Worm (Caenorhabditis elegans) whole organism, midembryonic: ENCODE results near the gene frpr-4.

ENCODE experiments used
- T22C8.4 ChIP-seq: fragments of 200-800 bp; sonication (Bioruptor generic); IDR thresholded peaks from 2 replicates; pipeline ENCODE4 v1.3.6; 2022; ENCODE audit warnings: missing genetic modification characterization, missing compliant biosample characterization
- cog-1 ChIP-seq: sonication (generic microtip); optimal IDR thresholded peaks from 2 replicates; lab custom pipeline; 2016; ENCODE audit warnings: missing genetic modification characterization, missing compliant biosample characterization
- flt-1 ChIP-seq: fragments of 200-800 bp; sonication (Bioruptor generic); IDR thresholded peaks from 2 replicates; pipeline ENCODE4 v1.3.6; 2022; ENCODE audit warnings: missing genetic modification characterization, missing compliant biosample characterization
- klf-2 ChIP-seq: fragments of 200-800 bp; sonication (Bioruptor generic); conservative IDR thresholded peaks from 2 replicates; pipeline ENCODE4 v1.3.6; 2022; ENCODE audit warnings: missing genetic modification reagents, missing genetic modification characterization, missing compliant biosample characterization
- med-1 ChIP-seq: sonication (generic microtip); optimal IDR thresholded peaks from 2 replicates; lab custom pipeline; 2017; ENCODE audit warnings: missing genetic modification characterization, mild to moderate bottlenecking, missing compliant biosample characterization, antibody characterized with exemption, missing genetic modification reagents; ENCODE audit not compliant: insufficient read depth
- ref-1 ChIP-seq: fragments of 200-800 bp; sonication (Bioruptor generic); conservative IDR thresholded peaks from 2 replicates; pipeline ENCODE4 v1.3.6; 2022; ENCODE audit warnings: missing genetic modification reagents, missing genetic modification characterization, missing compliant biosample characterization
- tab-1 ChIP-seq: fragments of 200-800 bp; sonication (Bioruptor generic); IDR thresholded peaks from 2 replicates; pipeline ENCODE4 v1.3.6; 2022; ENCODE audit warnings: missing genetic modification characterization, missing compliant biosample characterization
- ztf-23 ChIP-seq: fragments of 200-800 bp; sonication (Bioruptor generic); IDR thresholded peaks from 2 replicates; pipeline ENCODE4 v1.3.6; 2022; ENCODE audit warnings: missing genetic modification reagents, missing genetic modification characterization, missing compliant biosample characterization
- ztf-29 ChIP-seq: fragments of 200-800 bp; sonication (Bioruptor generic); IDR thresholded peaks from 2 replicates; pipeline ENCODE4 v1.3.6; 2022; ENCODE audit warnings: missing genetic modification reagents, missing genetic modification characterization, missing compliant biosample characterization

- TF ChIP-seq klf-2 (GFP tag; lab: Robert Waterston, UW) (no peak), cog-1 (tag; lab: Kevin White, UChicago) (no peak), ref-1 (no peak), T22C8.4 (GFP tag; lab: Robert Waterston, UW) (no peak), ztf-29 (GFP tag; lab: Robert Waterston, UW) (no peak), ztf-23 (GFP tag; lab: Robert Waterston, UW) (no peak), flt-1 (GFP tag; lab: Robert Waterston, UW) (no peak), tab-1 (GFP tag; lab: Robert Waterston, UW) (no peak), med-1 (GFP tag; lab: Kevin White, UChicago) (no peak)
Observed at ce11 chrII:5297718-5298117, 42.4 kb upstream of the frpr-4 start.
